Worm (Caenorhabditis elegans) whole organism, L2 larva: ENCODE measurements around the gene arf-5.
"Not testable (repeated sequence)": the region's sequence is repeated elsewhere in the genome, so short reads cannot be mapped to it uniquely, and the experiment has no call there.

Experiments used
- F13H6.1 ChIP-seq: sonication (generic microtip); optimal IDR thresholded peaks from 2 replicates; lab custom pipeline; 2016; ENCODE audit warnings: missing genetic modification characterization, missing compliant biosample characterization
- ceh-16 ChIP-seq: fragments of 150-350 bp; optimal IDR thresholded peaks from 2 replicates; lab custom pipeline; 2014; ENCODE audit warnings: missing biosample characterization, missing genetic modification characterization
- ceh-82 ChIP-seq: fragments of 150-350 bp; optimal IDR thresholded peaks from 2 replicates; lab custom pipeline; 2014; ENCODE audit warnings: missing biosample characterization, missing genetic modification characterization
- elt-3 ChIP-seq: sonication (generic microtip); optimal IDR thresholded peaks from 2 replicates; lab custom pipeline; 2017; ENCODE audit warnings: missing biosample characterization, missing genetic modification characterization
- lin-39 ChIP-seq: fragments of 150-350 bp; optimal IDR thresholded peaks from 2 replicates; lab custom pipeline; 2014; ENCODE audit warnings: missing biosample characterization, missing genetic modification reagents, missing genetic modification characterization
- nhr-12 ChIP-seq: fragments of 150-350 bp; optimal IDR thresholded peaks from 2 replicates; lab custom pipeline; 2014; ENCODE audit warnings: missing biosample characterization, missing genetic modification characterization
- nhr-6 ChIP-seq: fragments of 150-350 bp; optimal IDR thresholded peaks from 2 replicates; lab custom pipeline; 2014; ENCODE audit warnings: missing biosample characterization, missing genetic modification characterization
- skn-1 ChIP-seq: sonication (generic microtip); optimal IDR thresholded peaks from 2 replicates; lab custom pipeline; 2017; ENCODE audit warnings: missing biosample characterization, missing genetic modification characterization
- snpc-4 ChIP-seq: fragments of 150-350 bp; optimal IDR thresholded peaks from 2 replicates; lab custom pipeline; 2014; ENCODE audit warnings: missing biosample characterization, missing genetic modification characterization
- unc-62 ChIP-seq: fragments of 150-350 bp; optimal IDR thresholded peaks from 2 replicates; lab custom pipeline; 2014; ENCODE audit warnings: missing biosample characterization, missing genetic modification reagents, missing genetic modification characterization
- zag-1 ChIP-seq: fragments of 150-350 bp; optimal IDR thresholded peaks from 2 replicates; lab custom pipeline; 2014; ENCODE audit warnings: missing biosample characterization, missing genetic modification characterization
- ztf-4 ChIP-seq: fragments of 150-350 bp; optimal IDR thresholded peaks from 2 replicates; lab custom pipeline; 2014; ENCODE audit warnings: missing biosample characterization, missing genetic modification characterization

- not testable (repeated sequence) for TF ChIP-seq ztf-4 (tag; lab: Kevin White, UChicago); ceh-16 (tag; lab: Kevin White, UChicago); nhr-6 (tag; lab: Kevin White, UChicago); unc-62 (GFP tag; lab: Kevin White, UChicago); nhr-12 (tag; lab: Kevin White, UChicago); ceh-82 (tag; lab: Kevin White, UChicago); lin-39; zag-1 (tag; lab: Kevin White, UChicago); elt-3; snpc-4 (tag; lab: Kevin White, UChicago); skn-1 (tag; lab: Kevin White, UChicago)
- peak; percentile 8 for TF ChIP-seq F13H6.1 (tag; lab: Kevin White, UChicago)
Measured at ce11 chrIV:7948290-7948689, 34.0 kb upstream of the arf-5 start, which contains the start of gene mcm-3AP.
